Worm (Caenorhabditis elegans) whole organism, midembryonic: Measurements from ENCODE around the gene C17G10.7.

Experiments used
- flt-1 ChIP-seq: fragments of 200-800 bp; sonication (Bioruptor generic); IDR thresholded peaks from 2 replicates; pipeline ENCODE4 v1.3.6; 2022; ENCODE audit warnings: missing genetic modification characterization, missing compliant biosample characterization
- ref-1 ChIP-seq: fragments of 200-800 bp; sonication (Bioruptor generic); conservative IDR thresholded peaks from 2 replicates; pipeline ENCODE4 v1.3.6; 2022; ENCODE audit warnings: missing genetic modification reagents, missing genetic modification characterization, missing compliant biosample characterization
- tab-1 ChIP-seq: fragments of 200-800 bp; sonication (Bioruptor generic); IDR thresholded peaks from 2 replicates; pipeline ENCODE4 v1.3.6; 2022; ENCODE audit warnings: missing genetic modification characterization, missing compliant biosample characterization
- ztf-29 ChIP-seq: fragments of 200-800 bp; sonication (Bioruptor generic); IDR thresholded peaks from 2 replicates; pipeline ENCODE4 v1.3.6; 2022; ENCODE audit warnings: missing genetic modification reagents, missing genetic modification characterization, missing compliant biosample characterization

- no peak for TF ChIP-seq tab-1 (GFP tag; lab: Robert Waterston, UW)
- no peak for TF ChIP-seq ref-1 (GFP tag; lab: Robert Waterston, UW)
- TF ChIP-seq flt-1 (GFP tag; lab: Robert Waterston, UW) = 0 out of 2 replicates have a peak, but pooled peaks have one; percentile 45
- no peak for TF ChIP-seq ztf-29 (GFP tag; lab: Robert Waterston, UW)
Measured at ce11 chrII:5565082-5565623, 42.5 kb downstream of the C17G10.7 start.
